Fruit fly (Drosophila melanogaster) Kc167 (cell line): ENCODE data around the gene CG17163.

Experiments used
- Myc ChIP-seq: fragments of >200 bp; optimal IDR thresholded peaks from 2 replicates; lab custom pipeline; 2017; ENCODE audit warnings: missing external identifiers
- Sin3A ChIP-seq: fragments of >200 bp; optimal IDR thresholded peaks from 2 replicates; lab custom pipeline; 2018; ENCODE audit warnings: missing external identifiers
- h ChIP-seq: fragments of >200 bp; optimal IDR thresholded peaks from 3 replicates; lab custom pipeline; 2018; ENCODE audit warnings: missing external identifiers
- insv ChIP-seq: fragments of >200 bp; optimal IDR thresholded peaks from 3 replicates; lab custom pipeline; 2018; ENCODE audit warnings: missing external identifiers
- psq ChIP-seq: fragments of >200 bp; optimal IDR thresholded peaks from 2 replicates; lab custom pipeline; 2017; ENCODE audit warnings: missing external identifiers
- ttk ChIP-seq: sonication (Bioruptor generic); optimal IDR thresholded peaks from 2 replicates; lab custom pipeline; 2017; ENCODE audit warnings: missing external identifiers

CG17163 gene

DNA sequence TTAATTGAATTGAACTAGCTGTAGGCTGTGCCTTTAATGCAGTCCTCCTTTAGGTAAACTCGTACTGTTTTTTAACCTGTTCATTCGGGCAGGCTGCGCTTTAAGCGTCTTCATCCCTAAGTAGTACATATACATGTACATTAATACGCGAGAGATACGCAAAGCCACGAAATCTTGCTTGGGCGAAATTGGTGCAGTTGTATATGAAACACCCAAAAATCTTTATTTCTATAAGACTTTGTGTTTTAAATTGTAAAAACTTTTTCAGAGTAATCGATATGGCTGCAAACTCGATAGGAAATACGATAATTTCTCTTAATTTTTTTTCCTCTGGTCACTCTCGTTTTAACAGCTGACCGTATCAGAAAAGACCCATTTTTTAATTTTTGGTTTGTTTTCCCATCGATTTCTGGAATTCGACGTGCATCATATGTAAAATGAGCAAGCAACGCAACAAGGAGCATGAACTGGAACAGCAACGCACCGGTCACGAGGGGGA lies at the start of gene CG17163, which contains the start of gene CG17168:
Gene CG17163 (minus strand): TSS at position 303 of the 499 bp plus-strand sequence.
Gene CG17168 (plus strand): TSS at position 332 of the 499 bp plus-strand sequence.
- TF ChIP-seq h (lab: Kevin White, UChicago): no peak
- no peak for TF ChIP-seq Sin3A (lab: Kevin White, UChicago)
- no peak for TF ChIP-seq insv (lab: Kevin White, UChicago)
- no peak for TF ChIP-seq psq
- TF ChIP-seq Myc (lab: Kevin White, UChicago): no peak
- TF ChIP-seq ttk (lab: Kevin White, UChicago): no peak

DNA sequence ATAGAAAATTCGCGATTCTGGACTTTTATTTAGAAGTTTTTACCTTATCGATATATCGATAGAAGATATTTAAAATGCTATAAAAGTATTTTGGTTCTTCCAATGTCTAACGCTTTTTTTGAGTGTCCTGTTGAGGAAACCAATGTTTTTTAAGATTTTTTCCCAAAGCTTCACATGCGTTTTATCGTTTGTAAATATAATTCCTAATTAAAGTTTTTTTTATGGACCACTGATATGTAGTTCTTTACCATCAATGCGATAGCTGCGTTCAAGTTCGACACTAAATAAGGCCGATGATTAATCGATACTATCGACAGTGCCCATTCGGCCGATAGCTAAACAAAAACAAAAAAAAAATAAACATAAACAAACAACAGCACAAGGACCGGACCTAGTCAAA lies 23.2 kb upstream of the CG17163 start, which contains the start of gene ATbp:
Gene ATbp (plus strand): TSS at position 312 of the 400 bp plus-strand sequence.
- no peak for TF ChIP-seq h (lab: Kevin White, UChicago)
- no peak for TF ChIP-seq ttk (lab: Kevin White, UChicago)
- no peak for TF ChIP-seq Sin3A (lab: Kevin White, UChicago)
- no peak for TF ChIP-seq insv (lab: Kevin White, UChicago)

DNA sequence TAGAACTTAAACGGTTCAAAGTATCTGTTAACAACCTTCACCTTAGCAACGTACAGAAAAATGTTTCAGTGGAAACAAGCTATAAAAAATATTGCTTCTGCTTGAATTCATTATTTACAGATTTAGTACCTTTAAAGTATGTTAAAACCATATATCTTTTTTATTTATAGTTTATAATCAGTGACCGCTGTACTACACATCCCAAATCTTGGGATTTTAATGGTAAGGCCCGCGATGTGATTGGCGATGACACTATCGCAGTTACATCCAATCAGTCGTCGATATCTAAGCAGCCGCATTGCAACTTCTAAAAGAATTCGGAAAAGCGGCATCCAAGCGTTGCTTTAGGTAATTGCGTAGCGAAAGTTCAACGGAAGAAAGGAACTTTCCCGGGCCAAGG lies 14.7 kb upstream of the CG17163 start:
- TF ChIP-seq insv (lab: Kevin White, UChicago) (no peak), ttk (lab: Kevin White, UChicago) (no peak), h (lab: Kevin White, UChicago) (no peak), psq (no peak), Myc (lab: Kevin White, UChicago) (no peak), Sin3A (lab: Kevin White, UChicago) (no peak)

DNA sequence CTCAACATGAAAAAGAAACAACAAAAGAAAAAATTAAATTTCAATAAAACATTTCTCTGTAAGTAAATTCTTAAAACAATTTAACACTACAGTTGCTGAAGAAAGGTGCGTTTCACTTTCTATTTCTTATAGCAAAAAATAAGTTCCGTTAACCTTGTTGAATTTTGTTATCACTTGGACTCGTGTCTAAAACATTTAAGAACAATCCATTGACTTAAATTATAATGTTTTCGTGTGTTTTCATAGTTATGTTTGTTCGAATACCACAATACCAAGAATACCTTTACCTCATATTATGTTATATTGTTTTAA lies 14.3 kb upstream of the CG17163 start:
- TF ChIP-seq h (lab: Kevin White, UChicago) (no peak), Myc (lab: Kevin White, UChicago) (no peak), Sin3A (lab: Kevin White, UChicago) (no peak), ttk (lab: Kevin White, UChicago) (no peak), insv (lab: Kevin White, UChicago) (no peak), psq (no peak)

DNA sequence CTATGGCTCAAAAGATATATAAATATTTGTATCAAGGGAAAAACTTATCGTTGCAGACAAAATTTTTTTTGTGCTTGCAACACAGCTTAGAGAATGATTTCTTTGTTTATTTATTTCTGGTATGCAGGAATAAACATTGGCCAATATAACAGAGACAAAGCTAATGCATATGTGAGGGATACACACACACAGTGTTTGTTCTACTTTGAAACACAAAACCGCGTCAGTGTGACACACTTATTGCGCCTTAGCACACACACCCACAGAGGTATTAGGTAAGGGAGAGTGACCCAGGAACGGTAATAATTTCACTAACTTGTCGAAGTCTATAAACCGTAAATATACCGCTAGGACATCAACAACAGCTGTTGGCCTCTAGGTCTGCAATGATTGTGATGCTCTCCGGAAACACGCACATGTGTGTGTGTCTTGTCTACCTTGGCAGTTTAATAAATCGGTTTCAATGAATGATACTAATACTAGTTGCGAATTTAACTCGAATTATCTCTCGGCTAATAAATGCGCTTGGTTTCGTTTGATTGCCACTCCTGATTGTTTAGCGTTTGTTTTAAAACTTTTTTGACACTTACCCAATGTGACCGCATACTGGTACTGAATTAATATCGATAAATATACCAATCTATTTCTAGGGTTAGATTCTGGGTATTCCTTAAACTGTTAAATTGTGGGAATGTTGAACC lies 13.8 kb upstream of the CG17163 start, which contains the start of gene CG17162:
Gene CG17162 (minus strand): TSS at position 619 of the 701 bp plus-strand sequence.
- TF ChIP-seq Myc (lab: Kevin White, UChicago) (no peak), Sin3A (lab: Kevin White, UChicago) (no peak), h (lab: Kevin White, UChicago) (no peak), insv (lab: Kevin White, UChicago) (no peak), psq (no peak), ttk (lab: Kevin White, UChicago) (no peak)

DNA sequence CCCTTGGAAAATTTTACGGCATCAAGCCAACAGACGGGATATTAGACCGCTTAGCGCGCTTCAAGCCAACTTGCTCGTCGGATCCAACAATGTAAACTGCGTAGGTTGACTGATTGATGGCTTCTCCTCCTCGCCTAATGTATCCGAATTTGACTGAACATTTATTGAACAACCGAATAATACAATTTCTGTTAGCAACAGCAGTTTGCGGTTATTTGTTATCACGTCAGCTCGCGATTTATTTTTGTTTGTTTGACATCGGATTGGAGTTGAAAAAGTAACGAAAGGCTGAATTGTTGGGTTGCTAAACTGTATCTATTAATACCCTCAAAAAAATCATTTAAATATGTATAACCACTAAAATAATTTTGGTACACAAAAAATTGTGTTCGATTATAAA lies 10.0 kb upstream of the CG17163 start, which contains the start of gene CG17159:
Gene CG17159 (minus strand): TSS at position 101 of the 400 bp plus-strand sequence.
- no peak for TF ChIP-seq psq
- no peak for TF ChIP-seq ttk (lab: Kevin White, UChicago)
- TF ChIP-seq Myc (lab: Kevin White, UChicago): no peak
- no peak for TF ChIP-seq h (lab: Kevin White, UChicago)
- no peak for TF ChIP-seq Sin3A (lab: Kevin White, UChicago)
- no peak for TF ChIP-seq insv (lab: Kevin White, UChicago)

DNA sequence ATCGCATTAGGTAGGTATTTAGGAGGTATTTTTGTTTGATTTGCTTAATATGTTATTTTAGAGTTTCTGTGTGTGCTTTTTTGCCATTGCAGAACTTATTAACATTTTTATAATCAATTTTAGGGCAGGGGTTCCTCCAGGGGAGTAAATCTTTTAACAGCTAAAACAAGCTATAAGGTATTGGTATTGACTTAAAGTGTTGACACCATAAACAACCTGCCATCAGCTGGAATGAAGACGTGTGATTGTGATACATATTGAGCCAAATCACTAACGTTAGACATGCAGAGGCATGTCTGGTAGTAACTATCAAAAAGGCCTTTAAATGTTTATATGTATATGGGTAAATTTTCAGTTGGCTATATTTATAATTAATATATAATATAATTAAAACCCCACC lies 9.3 kb upstream of the CG17163 start:
- TF ChIP-seq insv (lab: Kevin White, UChicago) (no peak), h (lab: Kevin White, UChicago) (no peak), Myc (lab: Kevin White, UChicago) (no peak), Sin3A (lab: Kevin White, UChicago) (no peak), ttk (lab: Kevin White, UChicago) (no peak), psq (no peak)

DNA sequence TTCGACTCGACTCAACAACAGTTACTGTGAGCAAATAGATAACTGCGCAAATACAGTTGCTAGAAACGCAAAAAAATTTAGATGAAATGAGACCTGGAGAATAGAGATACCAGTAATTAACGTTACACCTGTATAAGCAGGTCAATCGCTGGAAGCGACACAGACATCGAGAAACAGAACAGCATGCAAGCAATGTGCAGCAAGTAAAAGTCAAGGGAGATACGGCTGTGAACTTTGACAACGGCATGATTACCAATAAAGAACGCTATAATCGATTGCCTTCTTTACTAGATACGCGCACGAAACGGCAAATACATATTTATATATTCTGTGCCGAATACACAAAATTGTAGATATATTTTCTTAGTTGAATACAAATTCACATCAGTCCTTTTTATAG lies 8.8 kb upstream of the CG17163 start:
- no peak for TF ChIP-seq ttk (lab: Kevin White, UChicago)
- no peak for TF ChIP-seq Myc (lab: Kevin White, UChicago)
- TF ChIP-seq insv (lab: Kevin White, UChicago): no peak
- no peak for TF ChIP-seq Sin3A (lab: Kevin White, UChicago)
- no peak for TF ChIP-seq h (lab: Kevin White, UChicago)
- no peak for TF ChIP-seq psq

DNA sequence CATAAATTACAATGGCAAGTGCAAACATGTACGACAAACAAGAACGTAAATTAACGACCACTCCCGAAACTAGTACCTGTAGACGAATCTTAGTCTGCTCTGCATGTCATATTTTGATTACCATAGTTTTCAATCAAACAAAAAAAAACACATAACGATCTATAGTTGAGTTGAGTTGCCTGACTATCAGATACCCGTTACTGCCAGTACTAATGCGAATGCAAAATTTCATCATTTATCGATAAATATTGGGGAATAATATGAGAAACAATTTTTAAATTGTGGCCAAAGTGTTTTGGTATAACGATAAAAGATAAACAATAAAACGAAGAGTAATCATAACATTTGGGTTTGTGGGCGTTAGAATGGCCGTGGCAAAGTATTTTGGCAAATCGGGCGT lies 8.0 kb upstream of the CG17163 start:
- TF ChIP-seq Sin3A (lab: Kevin White, UChicago): no peak
- TF ChIP-seq Myc (lab: Kevin White, UChicago): no peak
- TF ChIP-seq insv (lab: Kevin White, UChicago): no peak
- TF ChIP-seq h (lab: Kevin White, UChicago): no peak
- no peak for TF ChIP-seq ttk (lab: Kevin White, UChicago)
- no peak for TF ChIP-seq psq

DNA sequence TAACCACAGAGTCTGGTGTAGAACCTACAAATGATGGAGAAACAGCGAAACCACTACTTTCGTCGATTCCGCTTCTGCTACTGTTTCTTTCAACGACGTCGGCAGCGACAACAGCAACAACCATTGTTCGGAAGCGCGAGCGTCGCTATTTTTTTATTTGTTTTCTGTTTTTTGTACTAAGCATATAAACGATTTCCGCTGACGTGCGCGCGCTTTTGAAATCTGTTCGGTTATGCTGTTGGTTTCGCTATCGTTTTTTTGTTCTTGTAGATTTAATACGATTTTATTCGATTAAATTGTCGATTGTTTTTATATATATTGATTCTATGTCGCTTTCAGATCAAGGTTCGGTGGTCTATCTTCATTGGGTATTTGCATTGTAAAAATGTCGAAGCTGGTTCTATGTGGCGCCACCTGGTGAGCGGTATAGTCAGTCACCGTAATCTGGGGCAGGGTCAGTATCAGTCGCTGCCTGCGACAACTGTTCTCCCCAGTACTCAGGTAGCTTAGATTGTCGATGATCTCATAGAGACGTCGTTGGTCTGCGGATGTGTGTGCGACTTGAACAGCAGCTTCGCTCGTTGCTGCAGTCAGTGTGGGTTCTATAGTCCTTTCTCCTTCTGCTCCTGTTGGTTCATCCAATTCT lies 6.7 kb upstream of the CG17163 start:
- TF ChIP-seq psq (no peak), insv (lab: Kevin White, UChicago) (no peak)

DNA sequence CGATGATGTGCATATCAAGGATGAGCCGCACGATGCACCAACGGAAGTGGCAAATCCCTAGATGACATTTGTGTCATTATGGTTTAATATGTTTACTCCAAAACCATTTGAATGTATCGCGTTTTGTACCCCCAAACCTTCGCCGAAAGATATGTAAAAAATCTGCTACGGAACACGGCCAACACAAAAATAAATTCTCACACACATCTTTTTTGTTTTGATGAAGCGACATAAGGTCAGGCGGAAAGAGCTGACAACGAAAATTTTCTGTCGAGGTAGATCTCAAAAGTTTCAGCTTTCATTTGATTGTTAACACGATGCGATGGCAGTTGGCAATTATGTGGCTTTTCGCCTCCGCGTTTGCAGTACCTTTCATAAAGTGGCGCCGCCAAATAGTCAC lies 1.9 kb upstream of the CG17163 start, which contains the start of gene CG17169:
Gene CG17169 (plus strand): TSS at position 301 of the 400 bp plus-strand sequence.
- no peak for TF ChIP-seq h (lab: Kevin White, UChicago)
- no peak for TF ChIP-seq Sin3A (lab: Kevin White, UChicago)
- TF ChIP-seq ttk (lab: Kevin White, UChicago): no peak
- no peak for TF ChIP-seq Myc (lab: Kevin White, UChicago)
- TF ChIP-seq psq: no peak

DNA sequence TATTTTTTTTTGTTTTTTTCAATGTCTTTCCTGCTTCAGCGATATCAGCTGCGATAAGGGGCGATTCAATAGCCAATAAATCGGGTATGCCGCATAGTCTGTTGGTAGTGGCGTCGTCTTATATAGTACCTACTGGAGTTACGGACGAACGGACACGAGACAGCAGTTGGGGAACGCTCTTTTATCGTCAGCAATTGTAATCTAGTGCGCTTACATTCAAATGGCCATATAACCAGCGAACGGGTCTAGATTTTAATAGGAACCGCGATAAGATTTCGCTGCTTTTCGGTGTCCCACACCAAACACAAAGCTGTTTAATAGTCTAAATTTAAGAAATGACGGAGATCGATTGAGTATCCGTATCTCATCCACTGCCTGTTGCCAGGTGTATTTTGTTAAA lies 9.1 kb downstream of the CG17163 start:
- TF ChIP-seq Myc (lab: Kevin White, UChicago): no peak
- no peak for TF ChIP-seq psq
- no peak for TF ChIP-seq h (lab: Kevin White, UChicago)
- TF ChIP-seq Sin3A (lab: Kevin White, UChicago): no peak
- no peak for TF ChIP-seq ttk (lab: Kevin White, UChicago)
- no peak for TF ChIP-seq insv (lab: Kevin White, UChicago)
